Fruit fly (Drosophila melanogaster): ENCODE measurements around the gene CG13014.

Gene CG13014

DNA sequence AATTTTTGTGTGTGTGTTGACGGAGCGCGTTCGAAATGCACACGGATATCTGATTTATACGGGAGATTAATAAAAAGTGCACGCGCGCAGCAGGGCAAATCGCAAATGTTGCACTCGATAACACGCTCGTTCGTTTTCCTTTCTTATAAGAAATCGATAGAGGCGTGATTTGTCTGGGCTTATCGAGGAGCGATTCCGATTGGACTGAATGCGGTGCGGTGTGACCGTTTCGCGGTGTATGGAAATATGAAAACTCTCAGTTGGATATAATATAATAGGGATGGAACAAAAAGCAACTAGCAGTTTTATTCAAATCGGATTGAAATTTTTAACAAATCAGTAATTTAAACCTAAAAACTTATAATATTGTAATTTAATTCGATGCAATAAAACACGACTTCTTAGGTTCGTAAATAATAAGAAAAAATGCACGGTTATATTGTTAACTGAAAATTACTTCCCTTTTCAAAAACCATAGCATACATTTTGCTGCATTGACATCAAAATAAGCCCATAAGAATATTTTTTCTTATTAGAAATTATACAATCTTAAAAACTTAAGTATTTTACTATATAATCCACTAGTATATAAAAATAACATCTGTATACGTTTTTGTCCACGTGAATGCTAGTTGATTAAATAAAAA, 529 bp upstream of the CG13014 start, which contains the start of gene CanA-14F (continued):
- TF ChIP-seq E2f2 (GFP tag; IDR thresholded peaks at IDR 0.05) = peak; percentile 20; the same call in 1 of the 2 replicates
- no peak for TF ChIP-seq CG10462 (GFP tag; optimal IDR thresholded peaks at IDR 0.05)
- TF ChIP-seq slp2 (GFP tag; optimal IDR thresholded peaks at IDR 0.05) = no peak
- peak; percentile 62 for TF ChIP-seq BEAF-32 (GFP tag; optimal IDR thresholded peaks at IDR 0.05)
- TF ChIP-seq Scr (GFP tag; IDR thresholded peaks at IDR 0.05; ENCODE audit: partially characterized antibody) = peak; percentile 52
- peak; percentile 61; the same call in 2 of the 3 replicates for TF ChIP-seq knrl (GFP tag; IDR thresholded peaks at IDR 0.05; ENCODE audit: partially characterized antibody)
- TF ChIP-seq sna (GFP tag; IDR thresholded peaks at IDR 0.05; ENCODE audit: partially characterized antibody) = peak; percentile 64
- no peak for TF ChIP-seq lov (optimal IDR thresholded peaks at IDR 0.05)
- 0 out of 3 replicates have a peak, but pooled peaks have one; percentile 20 for TF ChIP-seq lov (GFP tag; IDR thresholded peaks at IDR 0.05)
- peak; percentile 72 for TF ChIP-seq HLH4C (GFP tag; IDR thresholded peaks at IDR 0.05; ENCODE audit: partially characterized antibody)
- TF ChIP-seq gce (GFP tag; IDR thresholded peaks at IDR 0.05) = no peak
- peak; percentile 58 for TF ChIP-seq CG13287 (GFP tag; IDR thresholded peaks at IDR 0.05; ENCODE audit: partially characterized antibody)
- TF ChIP-seq inv (GFP tag; IDR thresholded peaks at IDR 0.05; ENCODE audit: partially characterized antibody) = peak; percentile 53
- TF ChIP-seq CG2116 (GFP tag; optimal IDR thresholded peaks at IDR 0.05) = peak; percentile 41
- TF ChIP-seq Dref (GFP tag; IDR thresholded peaks at IDR 0.05) = peak; percentile 78
- no peak for TF ChIP-seq CG7372 (GFP tag; IDR thresholded peaks at IDR 0.05)
- peak; percentile 64; the same call in 1 of the 2 replicates for TF ChIP-seq ato (GFP tag; IDR thresholded peaks at IDR 0.05; ENCODE audit: partially characterized antibody)
- peak; percentile 14; the same call in 1 of the 4 replicates for TF ChIP-seq Dll (GFP tag; IDR thresholded peaks at IDR 0.05; ENCODE audit: partially characterized antibody)
- TF ChIP-seq az2 (GFP tag; optimal IDR thresholded peaks at IDR 0.05) = peak; percentile 4
- peak; percentile 78 to 97 for TF ChIP-seq insv (GFP tag; optimal IDR thresholded peaks at IDR 0.05)
- peak; percentile 27; the same call in 1 of the 2 replicates for TF ChIP-seq slbo (GFP tag; IDR thresholded peaks at IDR 0.05)
- peak; percentile 48 for TF ChIP-seq CG9797 (GFP tag; optimal IDR thresholded peaks at IDR 0.05)
- no peak for TF ChIP-seq Vsx1 (GFP tag; optimal IDR thresholded peaks at IDR 0.05)
- peak; percentile 57; the same call in 2 of the 3 replicates for TF ChIP-seq zen2 (GFP tag; IDR thresholded peaks at IDR 0.05; ENCODE audit: partially characterized antibody)
- peak; percentile 68 for TF ChIP-seq CG14860 (GFP tag; IDR thresholded peaks at IDR 0.05; ENCODE audit: partially characterized antibody)
- peak; percentile 26 for TF ChIP-seq CG14710 (tag; optimal IDR thresholded peaks at IDR 0.05)
- no peak for TF ChIP-seq rib (GFP tag; IDR thresholded peaks at IDR 0.05)
- TF ChIP-seq CHES-1-like (GFP tag; optimal IDR thresholded peaks at IDR 0.05) = no peak
- peak; percentile 24; the same call in 1 of the 2 replicates for TF ChIP-seq CG32532 (GFP tag; IDR thresholded peaks at IDR 0.05)
- peak; percentile 27 for TF ChIP-seq sens (GFP tag)
- peak; percentile 21 for TF ChIP-seq CG2120 (GFP tag; optimal IDR thresholded peaks at IDR 0.05)
- TF ChIP-seq CG18262 (tag; optimal IDR thresholded peaks at IDR 0.05) = peak; percentile 2
- peak; percentile 19 for TF ChIP-seq CTCF (GFP tag; optimal IDR thresholded peaks at IDR 0.05)
- TF ChIP-seq unc-4 (GFP tag; IDR thresholded peaks at IDR 0.05; ENCODE audit: partially characterized antibody) = peak; percentile 52; the same call in 1 of the 2 replicates
- TF ChIP-seq tin (GFP tag; optimal IDR thresholded peaks at IDR 0.05) = no peak
- peak; percentile 28; the same call in 1 of the 2 replicates for TF ChIP-seq MBD-R2 (GFP tag; IDR thresholded peaks at IDR 0.05)
- peak; percentile 5 for TF ChIP-seq Dek (tag; optimal IDR thresholded peaks at IDR 0.05)
- TF ChIP-seq nmo (GFP tag; optimal IDR thresholded peaks at IDR 0.05) = no peak
- TF ChIP-seq bbx (GFP tag; IDR thresholded peaks at IDR 0.05; ENCODE audit: partially characterized antibody) = peak; percentile 71
- TF ChIP-seq CoRest (tag; optimal IDR thresholded peaks at IDR 0.05) = peak; percentile 22
- peak; percentile 9 for TF ChIP-seq Ets97D (GFP tag; optimal IDR thresholded peaks at IDR 0.05)
- TF ChIP-seq hb (GFP tag; IDR thresholded peaks at IDR 0.05; ENCODE audit: partially characterized antibody) = peak; percentile 73; the same call in 2 of the 3 replicates
- TF ChIP-seq Sry-δ (GFP tag; optimal IDR thresholded peaks at IDR 0.05) = peak; percentile 73
- TF ChIP-seq CG7963 (GFP tag; IDR thresholded peaks at IDR 0.05; ENCODE audit: partially characterized antibody) = 0 out of 3 replicates have a peak, but pooled peaks have one; percentile 25
- TF ChIP-seq CG13894 (tag; optimal IDR thresholded peaks at IDR 0.05) = peak; percentile 1
- TF ChIP-seq chinmo (GFP tag; IDR thresholded peaks at IDR 0.05; ENCODE audit: partially characterized antibody) = 0 out of 4 replicates have a peak, but pooled peaks have one; percentile 61
- peak; percentile 14 for TF ChIP-seq Nf-YC (tag; optimal IDR thresholded peaks at IDR 0.05)
- TF ChIP-seq CG9932 (GFP tag; IDR thresholded peaks at IDR 0.05) = peak; percentile 46; the same call in 1 of the 2 replicates

Measured in whole organism, embryonic.